Worm (Caenorhabditis elegans) whole organism, L3 larva: ENCODE measurements around the gene C28D4.4.

ENCODE experiments used
- aly-2 ChIP-seq: fragments of 150-350 bp; optimal IDR thresholded peaks from 2 replicates; lab custom pipeline; 2014; ENCODE audit warnings: missing biosample characterization, missing genetic modification characterization
- ama-1 ChIP-seq: fragments of 150-350 bp; optimal IDR thresholded peaks from 2 replicates; lab custom pipeline; 2018
- ceh-9 ChIP-seq: sonication (generic microtip); optimal IDR thresholded peaks from 2 replicates; lab custom pipeline; 2018; ENCODE audit warnings: missing biosample characterization, missing genetic modification characterization
- daf-12 ChIP-seq: fragments of 150-350 bp; optimal IDR thresholded peaks from 2 replicates; lab custom pipeline; 2014; ENCODE audit warnings: missing biosample characterization, missing genetic modification reagents, missing genetic modification characterization
- egl-27 ChIP-seq: sonication (generic microtip); optimal IDR thresholded peaks from 4 replicates; lab custom pipeline; 2017; ENCODE audit warnings: missing biosample characterization, missing genetic modification reagents, missing genetic modification characterization
- egl-5 ChIP-seq: fragments of 150-350 bp; optimal IDR thresholded peaks from 2 replicates; lab custom pipeline; 2017; ENCODE audit warnings: missing biosample characterization, missing genetic modification reagents, missing genetic modification characterization, inconsistent platforms
- elt-1 ChIP-seq: fragments of 150-350 bp; optimal IDR thresholded peaks from 2 replicates; lab custom pipeline; 2014; ENCODE audit warnings: missing biosample characterization, missing genetic modification characterization
- elt-2 ChIP-seq: sonication (generic microtip); optimal IDR thresholded peaks from 2 replicates; lab custom pipeline; 2016; ENCODE audit warnings: missing genetic modification reagents, mild to moderate bottlenecking, missing genetic modification characterization, missing compliant biosample characterization
- elt-3 ChIP-seq, 3 experiments: fragments of 150-350 bp in 1 of 3; sonication (generic microtip) in 2 of 3; optimal IDR thresholded peaks; 2 replicates in 2 of 3; 4 replicates in 1 of 3; lab custom pipeline; 2014 to 2017; ENCODE audit warnings: missing biosample characterization in 3 of 3, missing genetic modification characterization in 3 of 3
- eor-1 ChIP-seq, 2 experiments: fragments of 150-350 bp; optimal IDR thresholded peaks; 2 replicates each; lab custom pipeline; 2014 to 2018; ENCODE audit warnings: missing biosample characterization in 2 of 2, missing genetic modification characterization in 2 of 2
- fkh-10 ChIP-seq: sonication (generic microtip); optimal IDR thresholded peaks from 2 replicates; lab custom pipeline; 2017; ENCODE audit warnings: missing biosample characterization, missing genetic modification reagents, missing genetic modification characterization
- hmg-11 ChIP-seq: sonication (generic microtip); optimal IDR thresholded peaks from 2 replicates; lab custom pipeline; 2016; ENCODE audit warnings: missing genetic modification characterization, missing compliant biosample characterization
- lin-39 ChIP-seq: fragments of 150-350 bp; optimal IDR thresholded peaks from 2 replicates; lab custom pipeline; 2018; ENCODE audit warnings: missing biosample characterization, missing genetic modification reagents, missing genetic modification characterization
- lsy-12 ChIP-seq: sonication (generic microtip); optimal IDR thresholded peaks from 2 replicates; lab custom pipeline; 2016; ENCODE audit warnings: mild to moderate bottlenecking, missing genetic modification characterization, missing compliant biosample characterization
- mml-1 ChIP-seq: fragments of 150-350 bp; sonication (generic microtip); optimal IDR thresholded peaks from 3 replicates; lab custom pipeline; 2014; ENCODE audit warnings: missing biosample characterization, missing genetic modification characterization
- nfya-1 ChIP-seq: sonication (generic microtip); optimal IDR thresholded peaks from 2 replicates; lab custom pipeline; 2017; ENCODE audit warnings: missing genetic modification characterization, mild to moderate bottlenecking, missing compliant biosample characterization, antibody characterized with exemption, moderate library complexity; ENCODE audit not compliant: insufficient read depth
- nhr-11 ChIP-seq: fragments of 150-350 bp; optimal IDR thresholded peaks from 2 replicates; lab custom pipeline; 2014; ENCODE audit warnings: missing biosample characterization, missing genetic modification characterization
- nhr-12 ChIP-seq: fragments of 150-350 bp; optimal IDR thresholded peaks from 2 replicates; lab custom pipeline; 2014; ENCODE audit warnings: missing biosample characterization, missing genetic modification characterization
- nhr-23 ChIP-seq: fragments of 150-350 bp; optimal IDR thresholded peaks from 2 replicates; lab custom pipeline; 2014; ENCODE audit warnings: missing biosample characterization, missing genetic modification reagents, missing genetic modification characterization
- nhr-237 ChIP-seq: fragments of 150-350 bp; optimal IDR thresholded peaks from 2 replicates; lab custom pipeline; 2014; ENCODE audit warnings: missing biosample characterization, missing genetic modification characterization
- nhr-25 ChIP-seq: sonication (generic microtip); optimal IDR thresholded peaks from 2 replicates; lab custom pipeline; 2017; ENCODE audit warnings: missing biosample characterization, missing genetic modification characterization
- nhr-28 ChIP-seq: fragments of 150-350 bp; optimal IDR thresholded peaks from 2 replicates; lab custom pipeline; 2014; ENCODE audit warnings: missing biosample characterization, missing genetic modification characterization
- nhr-76 ChIP-seq: fragments of 150-350 bp; sonication (generic microtip); optimal IDR thresholded peaks from 5 replicates; lab custom pipeline; 2014; ENCODE audit warnings: missing biosample characterization, missing genetic modification characterization
- nhr-77 ChIP-seq: fragments of 150-350 bp; optimal IDR thresholded peaks from 2 replicates; lab custom pipeline; 2014; ENCODE audit warnings: missing biosample characterization, missing genetic modification characterization
- pha-4 ChIP-seq: fragments of 150-350 bp; optimal IDR thresholded peaks from 2 replicates; lab custom pipeline; 2014; ENCODE audit warnings: missing biosample characterization, missing genetic modification reagents, missing genetic modification characterization
- pqm-1 ChIP-seq: fragments of 150-350 bp; optimal IDR thresholded peaks from 2 replicates; lab custom pipeline; 2017; ENCODE audit warnings: missing biosample characterization, missing genetic modification characterization, inconsistent platforms
- sea-2 ChIP-seq: fragments of 150-350 bp; sonication (generic microtip); optimal IDR thresholded peaks from 4 replicates; lab custom pipeline; 2014; ENCODE audit warnings: missing biosample characterization, missing genetic modification reagents, missing genetic modification characterization
- skn-1 ChIP-seq: fragments of 150-350 bp; optimal IDR thresholded peaks from 2 replicates; lab custom pipeline; 2014; ENCODE audit warnings: missing biosample characterization, missing genetic modification characterization
- snpc-4 ChIP-seq: fragments of 150-350 bp; optimal IDR thresholded peaks from 2 replicates; lab custom pipeline; 2014; ENCODE audit warnings: missing biosample characterization, missing genetic modification characterization
- tbx-2 ChIP-seq: sonication (generic microtip); optimal IDR thresholded peaks from 2 replicates; lab custom pipeline; 2016; ENCODE audit warnings: mild to moderate bottlenecking, missing genetic modification characterization, missing compliant biosample characterization
- zag-1 ChIP-seq: fragments of 150-350 bp; optimal IDR thresholded peaks from 2 replicates; lab custom pipeline; 2014; ENCODE audit warnings: missing biosample characterization, missing genetic modification characterization
- ztf-11 ChIP-seq: fragments of 150-350 bp; optimal IDR thresholded peaks from 2 replicates; lab custom pipeline; 2014; ENCODE audit warnings: missing biosample characterization, missing genetic modification characterization
- ztf-4 ChIP-seq: fragments of 150-350 bp; optimal IDR thresholded peaks from 2 replicates; lab custom pipeline; 2014; ENCODE audit warnings: missing biosample characterization, missing genetic modification characterization

The C28D4.4 gene

ce11 chrIV:9706704-9707197 lies 38.1 kb downstream of the C28D4.4 start, which contains the start of the genes dcaf-1 and dph-3 (continued):
- no peak for TF ChIP-seq snpc-4 (tag; lab: Kevin White, UChicago)
- peak; percentile 78 for TF ChIP-seq nfya-1 (tag; lab: Kevin White, UChicago)
- TF ChIP-seq egl-5 (tag; lab: Kevin White, UChicago): peak; percentile 69
- TF ChIP-seq nhr-23 (tag; lab: Kevin White, UChicago): peak; percentile 22
- no peak for TF ChIP-seq nhr-237 (tag; lab: Kevin White, UChicago)
- TF ChIP-seq hmg-11: peak; percentile 35
- TF ChIP-seq lsy-12: no peak
- TF ChIP-seq sea-2 (GFP tag; lab: Kevin White, UChicago): no peak
- TF ChIP-seq ztf-4: no peak
- TF ChIP-seq zag-1 (tag; lab: Kevin White, UChicago): no peak
- TF ChIP-seq ama-1 (lab: Kevin White, UChicago): no peak
- no peak for TF ChIP-seq lin-39 (tag; lab: Kevin White, UChicago)
- no peak for TF ChIP-seq nhr-11

- no peak for TF ChIP-seq tbx-2 (tag; lab: Kevin White, UChicago)
- TF ChIP-seq ceh-9 (tag; lab: Kevin White, UChicago): no peak
- peak; percentile 22 for TF ChIP-seq pha-4
Measured at ce11 chrIV:9699062-9699461, 45.7 kb downstream of the C28D4.4 start.

ce11 chrIV:9697869-9698268 lies 46.9 kb downstream of the C28D4.4 start:
- TF ChIP-seq nhr-11: no peak
- TF ChIP-seq fkh-10 (GFP tag; lab: Kevin White, UChicago): no peak
- TF ChIP-seq nhr-76: no peak
- no peak for TF ChIP-seq ceh-9 (tag; lab: Kevin White, UChicago)
- no peak for TF ChIP-seq snpc-4 (tag; lab: Kevin White, UChicago)
- TF ChIP-seq aly-2 (tag; lab: Kevin White, UChicago): no peak
- no peak for TF ChIP-seq elt-1 (tag; lab: Kevin White, UChicago)
- no peak for TF ChIP-seq skn-1 (tag; lab: Kevin White, UChicago)
- no peak for TF ChIP-seq ztf-4
- no peak for TF ChIP-seq zag-1 (tag; lab: Kevin White, UChicago)
- TF ChIP-seq daf-12 (tag; lab: Kevin White, UChicago): no peak
- TF ChIP-seq pqm-1: no peak
- no peak for TF ChIP-seq pha-4
- no peak for TF ChIP-seq nhr-23 (tag; lab: Kevin White, UChicago)
- no peak for TF ChIP-seq sea-2 (GFP tag; lab: Kevin White, UChicago)
- TF ChIP-seq ama-1 (lab: Kevin White, UChicago): no peak
- no peak for TF ChIP-seq mml-1 (tag; lab: Kevin White, UChicago)
- no peak for TF ChIP-seq egl-27 (tag; lab: Kevin White, UChicago)
- TF ChIP-seq nhr-12 (tag; lab: Kevin White, UChicago): no peak
- no peak for TF ChIP-seq eor-1 (tag; optimal IDR thresholded peaks at IDR 0.05; lab: Kevin White, UChicago)
- TF ChIP-seq, all 47 proteins: peak for 0

ce11 chrIV:9696513-9696912 lies 48.3 kb downstream of the C28D4.4 start:
- no peak for TF ChIP-seq aly-2 (tag; lab: Kevin White, UChicago)
- TF ChIP-seq nfya-1 (tag; lab: Kevin White, UChicago): no peak
- TF ChIP-seq elt-2 (tag; lab: Kevin White, UChicago): no peak
- no peak for TF ChIP-seq ztf-11
- TF ChIP-seq nhr-25 (tag; lab: Kevin White, UChicago): no peak
- TF ChIP-seq elt-3 (tag; optimal IDR thresholded peaks at IDR 0.05; lab: Kevin White, UChicago): no peak
- TF ChIP-seq daf-12 (tag; lab: Kevin White, UChicago): no peak
- no peak for TF ChIP-seq nhr-77
- TF ChIP-seq tbx-2 (tag; lab: Kevin White, UChicago): no peak
- no peak for TF ChIP-seq skn-1 (tag; lab: Kevin White, UChicago)
- TF ChIP-seq nhr-28: no peak
- no peak for TF ChIP-seq egl-5 (tag; lab: Kevin White, UChicago)
